Fruit fly (Drosophila melanogaster) whole organism, prepupa: Measurements from ENCODE around the gene Axud1.

Experiments
- CG10669 ChIP-seq: fragments of 200-800 bp; sonication (Bioruptor generic); optimal IDR thresholded peaks from 3 replicates; lab custom pipeline; 2018; ENCODE audit warnings: missing biosample characterization, mild to moderate bottlenecking, missing genetic modification characterization, moderate library complexity
- CG11294 ChIP-seq: fragments of 200-800 bp; sonication (Bioruptor generic); IDR thresholded peaks from 2 replicates; pipeline ENCODE4 v1.3.6; 2022; ENCODE audit warnings: missing biosample characterization, missing genetic modification characterization
- CG11762 ChIP-seq: fragments of 200-800 bp; sonication (Bioruptor generic); optimal IDR thresholded peaks from 3 replicates; lab custom pipeline; 2016; ENCODE audit warnings: missing biosample characterization, missing genetic modification characterization; ENCODE audit not compliant: insufficient read depth
- CG11902 ChIP-seq: fragments of 200-800 bp; sonication (Bioruptor generic); optimal IDR thresholded peaks from 3 replicates; lab custom pipeline; 2016; ENCODE audit warnings: missing biosample characterization, missing genetic modification characterization
- CG1621 ChIP-seq: fragments of 200-800 bp; sonication (Bioruptor generic); optimal IDR thresholded peaks from 3 replicates; lab custom pipeline; 2018; ENCODE audit warnings: missing biosample characterization, mild to moderate bottlenecking, missing genetic modification characterization
- CG16779 ChIP-seq: fragments of 200-800 bp; sonication (Bioruptor generic); optimal IDR thresholded peaks from 3 replicates; lab custom pipeline; 2017; ENCODE audit warnings: missing biosample characterization, mild to moderate bottlenecking, missing genetic modification characterization
- CG3032 ChIP-seq: fragments of 200-800 bp; optimal IDR thresholded peaks from 2 replicates; lab custom pipeline; 2019; ENCODE audit warnings: missing biosample characterization, mild to moderate bottlenecking, missing genetic modification characterization, moderate library complexity
- CG31627 ChIP-seq: fragments of 200-800 bp; sonication (Bioruptor generic); optimal IDR thresholded peaks from 3 replicates; lab custom pipeline; 2016; ENCODE audit warnings: missing biosample characterization, missing genetic modification characterization
- CG32006 ChIP-seq: fragments of 200-800 bp; sonication (Bioruptor generic); optimal IDR thresholded peaks from 3 replicates; lab custom pipeline; 2017; ENCODE audit warnings: missing biosample characterization, mild to moderate bottlenecking, missing genetic modification characterization
- CG34406 ChIP-seq: fragments of 200-800 bp; sonication (Bioruptor generic); optimal IDR thresholded peaks from 3 replicates; lab custom pipeline; 2016; ENCODE audit warnings: missing biosample characterization, missing genetic modification characterization
- CG3919 ChIP-seq: fragments of 200-800 bp; sonication (Bioruptor generic); optimal IDR thresholded peaks from 3 replicates; lab custom pipeline; 2016; ENCODE audit warnings: missing biosample characterization, missing genetic modification characterization
- CG4318 ChIP-seq: fragments of 200-800 bp; sonication (Bioruptor generic); optimal IDR thresholded peaks from 3 replicates; lab custom pipeline; 2017; ENCODE audit warnings: missing biosample characterization, mild to moderate bottlenecking, missing genetic modification characterization
- CG6792 ChIP-seq: fragments of 200-800 bp; sonication (Bioruptor generic); optimal IDR thresholded peaks from 3 replicates; lab custom pipeline; 2016; ENCODE audit warnings: missing biosample characterization, missing genetic modification characterization
- CG6854 ChIP-seq: fragments of 200-800 bp; sonication (Bioruptor generic); optimal IDR thresholded peaks from 2 replicates; lab custom pipeline; 2017; ENCODE audit warnings: missing biosample characterization, mild to moderate bottlenecking, missing genetic modification characterization
- CG7368 ChIP-seq: fragments of 200-800 bp; sonication (Bioruptor generic); optimal IDR thresholded peaks from 3 replicates; lab custom pipeline; 2016; ENCODE audit warnings: missing biosample characterization, missing genetic modification characterization
- CG8119 ChIP-seq: fragments of 200-800 bp; sonication (Bioruptor generic); IDR thresholded peaks from 3 replicates; pipeline ENCODE4 v1.3.6; 2022; ENCODE audit warnings: missing biosample characterization, missing genetic modification characterization
- CG8319 ChIP-seq: fragments of 200-800 bp; sonication (Bioruptor generic); optimal IDR thresholded peaks from 3 replicates; lab custom pipeline; 2016; ENCODE audit warnings: missing biosample characterization, missing genetic modification characterization
- CG8632 ChIP-seq: fragments of 200-800 bp; sonication (Bioruptor generic); optimal IDR thresholded peaks from 3 replicates; lab custom pipeline; 2016; ENCODE audit warnings: missing biosample characterization, missing genetic modification characterization
- CG9139 ChIP-seq: fragments of 200-800 bp; sonication (Bioruptor generic); optimal IDR thresholded peaks from 3 replicates; lab custom pipeline; 2017; ENCODE audit warnings: missing biosample characterization, mild to moderate bottlenecking, missing genetic modification characterization
- Eip75B ChIP-seq: fragments of 200-800 bp; sonication (Bioruptor generic); optimal IDR thresholded peaks from 3 replicates; lab custom pipeline; 2016; ENCODE audit warnings: missing biosample characterization, missing genetic modification characterization
- Eip78C ChIP-seq: fragments of 200-800 bp; sonication (Bioruptor generic); peaks from one replicate; lab custom pipeline; 2016; ENCODE audit warnings: missing biosample characterization, missing genetic modification characterization
- Eip93F ChIP-seq: fragments of 200-800 bp; sonication (Bioruptor generic); optimal IDR thresholded peaks from 2 replicates; lab custom pipeline; 2016; ENCODE audit warnings: missing biosample characterization, mild to moderate bottlenecking, missing genetic modification characterization
- Ets21C ChIP-seq: fragments of 200-800 bp; sonication (Bioruptor generic); optimal IDR thresholded peaks from 3 replicates; lab custom pipeline; 2016; ENCODE audit warnings: missing biosample characterization, missing genetic modification characterization
- Ets96B ChIP-seq: fragments of 200-800 bp; optimal IDR thresholded peaks from 2 replicates; lab custom pipeline; 2019; ENCODE audit warnings: missing biosample characterization, mild to moderate bottlenecking, missing genetic modification characterization, moderate library complexity
- Gug ChIP-seq: fragments of 200-800 bp; sonication (Bioruptor generic); IDR thresholded peaks from 2 replicates; pipeline ENCODE4 v1.3.6; 2022; ENCODE audit warnings: missing biosample characterization, missing genetic modification characterization
- Hr38 ChIP-seq: sonication (Bioruptor generic); optimal IDR thresholded peaks from 2 replicates; lab custom pipeline; 2016; ENCODE audit warnings: missing biosample characterization, missing genetic modification characterization
- Hr39 ChIP-seq: fragments of 200-800 bp; sonication (Bioruptor generic); optimal IDR thresholded peaks from 2 replicates; lab custom pipeline; 2016; ENCODE audit warnings: missing biosample characterization, missing genetic modification characterization
- Hr4 ChIP-seq: fragments of 200-800 bp; sonication (Bioruptor generic); optimal IDR thresholded peaks from 3 replicates; lab custom pipeline; 2016; ENCODE audit warnings: missing biosample characterization, missing genetic modification characterization
- Met ChIP-seq: fragments of 200-800 bp; sonication (Bioruptor generic); optimal IDR thresholded peaks from 3 replicates; lab custom pipeline; 2016; ENCODE audit warnings: missing biosample characterization, missing genetic modification characterization
- OdsH ChIP-seq: fragments of 200-800 bp; sonication (Bioruptor generic); optimal IDR thresholded peaks from 3 replicates; lab custom pipeline; 2016; ENCODE audit warnings: missing biosample characterization, missing genetic modification characterization
- Smox ChIP-seq: fragments of 200-800 bp; sonication (Bioruptor generic); optimal IDR thresholded peaks from 3 replicates; lab custom pipeline; 2016; ENCODE audit warnings: missing biosample characterization, missing genetic modification characterization
- Sox102F ChIP-seq: fragments of 200-800 bp; sonication (Bioruptor generic); optimal IDR thresholded peaks from 2 replicates; lab custom pipeline; 2016; ENCODE audit warnings: missing biosample characterization, mild to moderate bottlenecking, missing genetic modification characterization
- acj6 ChIP-seq: fragments of 200-800 bp; sonication (Bioruptor generic); optimal IDR thresholded peaks from 3 replicates; lab custom pipeline; 2016; ENCODE audit warnings: missing biosample characterization, missing genetic modification characterization
- cyc ChIP-seq: fragments of 200-800 bp; sonication (Bioruptor generic); optimal IDR thresholded peaks from 3 replicates; lab custom pipeline; 2016; ENCODE audit warnings: missing biosample characterization, missing genetic modification characterization
- dac ChIP-seq: fragments of 200-800 bp; sonication (Bioruptor generic); optimal IDR thresholded peaks from 2 replicates; lab custom pipeline; 2017; ENCODE audit warnings: missing biosample characterization, mild to moderate bottlenecking, missing genetic modification characterization
- esn ChIP-seq: fragments of 200-800 bp; sonication (Bioruptor generic); optimal IDR thresholded peaks from 2 replicates; lab custom pipeline; 2016; ENCODE audit warnings: missing biosample characterization, mild to moderate bottlenecking, missing genetic modification characterization, moderate library complexity
- fd85E ChIP-seq: fragments of 200-800 bp; sonication (Bioruptor generic); optimal IDR thresholded peaks from 3 replicates; lab custom pipeline; 2016; ENCODE audit warnings: missing biosample characterization, missing genetic modification characterization
- fkh ChIP-seq: fragments of 200-800 bp; sonication (Bioruptor generic); optimal IDR thresholded peaks from 3 replicates; lab custom pipeline; 2017; ENCODE audit warnings: missing biosample characterization, mild to moderate bottlenecking, missing genetic modification characterization, moderate library complexity
- lz ChIP-seq: fragments of 200-800 bp; sonication (Bioruptor generic); optimal IDR thresholded peaks from 3 replicates; lab custom pipeline; 2016; ENCODE audit warnings: missing biosample characterization, missing genetic modification characterization
- pdm3 ChIP-seq: fragments of 200-800 bp; sonication (Bioruptor generic); optimal IDR thresholded peaks from 3 replicates; lab custom pipeline; 2016; ENCODE audit warnings: missing biosample characterization, missing genetic modification characterization
- svp ChIP-seq: fragments of 200-800 bp; sonication (Bioruptor generic); peaks from one replicate; lab custom pipeline; 2016; ENCODE audit warnings: missing biosample characterization, missing genetic modification characterization
- topi ChIP-seq: fragments of 200-800 bp; sonication (Bioruptor generic); optimal IDR thresholded peaks from 3 replicates; lab custom pipeline; 2016; ENCODE audit warnings: missing biosample characterization, missing genetic modification characterization
- vri ChIP-seq: fragments of 200-800 bp; sonication (Bioruptor generic); optimal IDR thresholded peaks from 3 replicates; lab custom pipeline; 2016; ENCODE audit warnings: missing biosample characterization, mild to moderate bottlenecking, missing genetic modification characterization

The Axud1 gene

dm6 chr2L:2385692-2386091, 20.5 kb downstream of the Axud1 start, which contains the start of gene CG3557:
CG3557 (minus strand) TSS chr2L:2385792.
- TF ChIP-seq vri (GFP tag; lab: Kevin White, UChicago), result no peak
- TF ChIP-seq pdm3, result no peak
- no peak for TF ChIP-seq CG3032 (tag; lab: Kevin White, UChicago)
- no peak for TF ChIP-seq cyc
- TF ChIP-seq Met (GFP tag; lab: Kevin White, UChicago), result no peak
- TF ChIP-seq CG3919 (GFP tag; lab: Kevin White, UChicago), result no peak
- no peak for TF ChIP-seq Ets96B
- TF ChIP-seq esn, result no peak
- TF ChIP-seq CG8319 (GFP tag; lab: Kevin White, UChicago), result no peak
- TF ChIP-seq CG11294 (GFP tag; lab: Robert Waterston, UW), result no peak
- no peak for TF ChIP-seq Eip78C (GFP tag; lab: Kevin White, UChicago)
- TF ChIP-seq Ets21C (GFP tag; lab: Kevin White, UChicago), result no peak
- no peak for TF ChIP-seq Hr39
- TF ChIP-seq CG7368 (GFP tag; lab: Kevin White, UChicago), result no peak
- TF ChIP-seq lz (GFP tag; lab: Kevin White, UChicago), result no peak
- TF ChIP-seq Eip93F (GFP tag; lab: Kevin White, UChicago), result no peak
- TF ChIP-seq CG9139 (GFP tag; lab: Kevin White, UChicago), result no peak
- TF ChIP-seq Gug (GFP tag; lab: Robert Waterston, UW), result no peak
- no peak for TF ChIP-seq fkh (GFP tag; lab: Kevin White, UChicago)

dm6 chr2L:2390589-2390988, 25.4 kb downstream of the Axud1 start, which contains the start of gene CG43750:
CG43750 (minus strand) TSS chr2L:2390689.
- no peak for TF ChIP-seq pdm3

DNA sequence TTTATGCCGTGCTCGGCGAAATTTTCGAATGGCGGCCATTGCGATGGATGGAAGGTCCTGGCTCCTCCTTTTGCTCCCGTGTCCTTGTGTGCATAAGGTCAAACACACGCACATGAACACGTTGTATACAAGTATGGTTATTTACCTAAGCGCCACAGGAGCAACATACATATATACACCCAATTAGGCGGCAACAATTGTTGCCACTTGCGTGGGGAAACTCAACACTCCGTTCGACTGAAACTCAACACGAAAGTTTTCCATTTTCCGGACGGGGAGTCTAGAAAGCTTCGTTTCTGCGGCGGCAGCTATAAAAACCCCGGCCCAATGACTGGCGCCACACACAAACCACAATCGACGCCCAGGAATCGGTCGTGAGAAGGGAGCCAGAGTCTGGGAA, 26.2 kb downstream of the Axud1 start, which contains the start of gene CG46448:
Gene CG46448 (plus strand): TSS at position 340 of the 400 bp plus-strand sequence.
- TF ChIP-seq CG16779, result no peak
- no peak for TF ChIP-seq CG3032 (tag; lab: Kevin White, UChicago)
- TF ChIP-seq CG3919 (GFP tag; lab: Kevin White, UChicago), result no peak
- no peak for TF ChIP-seq Eip78C (GFP tag; lab: Kevin White, UChicago)
- no peak for TF ChIP-seq Hr38
- TF ChIP-seq CG11294 (GFP tag; lab: Robert Waterston, UW), result no peak
- no peak for TF ChIP-seq Sox102F (GFP tag; lab: Kevin White, UChicago)
- no peak for TF ChIP-seq Eip93F (GFP tag; lab: Kevin White, UChicago)
- TF ChIP-seq CG8319 (GFP tag; lab: Kevin White, UChicago), result no peak
- no peak for TF ChIP-seq pdm3
- no peak for TF ChIP-seq CG6854 (GFP tag; lab: Kevin White, UChicago)
- TF ChIP-seq CG11902, result no peak
- no peak for TF ChIP-seq Smox
- TF ChIP-seq CG34406 (GFP tag; lab: Kevin White, UChicago), result no peak
- TF ChIP-seq OdsH (GFP tag; lab: Kevin White, UChicago), result no peak
- TF ChIP-seq CG11762, result no peak

dm6 chr2L:2394872-2395271, 29.7 kb downstream of the Axud1 start:
- TF ChIP-seq CG32006, result no peak
- TF ChIP-seq vri (GFP tag; lab: Kevin White, UChicago), result no peak
- no peak for TF ChIP-seq fd85E (GFP tag; lab: Kevin White, UChicago)
- TF ChIP-seq Eip78C (GFP tag; lab: Kevin White, UChicago), result peak; percentile 38
- peak; percentile 51 for TF ChIP-seq svp (GFP tag; lab: Kevin White, UChicago)
- TF ChIP-seq Ets21C (GFP tag; lab: Kevin White, UChicago), result no peak
- no peak for TF ChIP-seq CG11762
- no peak for TF ChIP-seq Eip93F (GFP tag; lab: Kevin White, UChicago)
- no peak for TF ChIP-seq Sox102F (GFP tag; lab: Kevin White, UChicago)
- no peak for TF ChIP-seq esn
- no peak for TF ChIP-seq CG8632 (GFP tag; lab: Kevin White, UChicago)
- TF ChIP-seq CG16779, result no peak
- TF ChIP-seq, all 60 proteins: peak for 2

dm6 chr2L:2397080-2397479, 31.9 kb downstream of the Axud1 start:
- TF ChIP-seq Smox (peak; percentile 26), Ets96B (no peak), CG10669 (GFP tag; lab: Kevin White, UChicago) (peak; percentile 6), Eip93F (GFP tag; lab: Kevin White, UChicago) (no peak), pdm3 (no peak), CG11902 (no peak), CG7368 (GFP tag; lab: Kevin White, UChicago) (no peak), CG3032 (tag; lab: Kevin White, UChicago) (no peak), Hr4 (GFP tag; lab: Kevin White, UChicago) (no peak), Gug (GFP tag; lab: Robert Waterston, UW) (no peak), CG8319 (GFP tag; lab: Kevin White, UChicago) (no peak), CG9139 (GFP tag; lab: Kevin White, UChicago) (no peak), dac (no peak), CG4318 (GFP tag; lab: Kevin White, UChicago) (no peak), CG8119 (GFP tag; lab: Robert Waterston, UW) (no peak), acj6 (GFP tag; lab: Kevin White, UChicago) (no peak), Eip78C (GFP tag; lab: Kevin White, UChicago) (peak; percentile 57), CG1621 (no peak), fd85E (GFP tag; lab: Kevin White, UChicago) (no peak), CG6792 (GFP tag; lab: Kevin White, UChicago) (no peak), Eip75B (GFP tag; lab: Kevin White, UChicago) (no peak), topi (GFP tag; lab: Kevin White, UChicago) (peak; percentile 24), CG31627 (peak; percentile 8)
